Worm (Caenorhabditis elegans): ENCODE data around the gene cogc-2.

DNA sequence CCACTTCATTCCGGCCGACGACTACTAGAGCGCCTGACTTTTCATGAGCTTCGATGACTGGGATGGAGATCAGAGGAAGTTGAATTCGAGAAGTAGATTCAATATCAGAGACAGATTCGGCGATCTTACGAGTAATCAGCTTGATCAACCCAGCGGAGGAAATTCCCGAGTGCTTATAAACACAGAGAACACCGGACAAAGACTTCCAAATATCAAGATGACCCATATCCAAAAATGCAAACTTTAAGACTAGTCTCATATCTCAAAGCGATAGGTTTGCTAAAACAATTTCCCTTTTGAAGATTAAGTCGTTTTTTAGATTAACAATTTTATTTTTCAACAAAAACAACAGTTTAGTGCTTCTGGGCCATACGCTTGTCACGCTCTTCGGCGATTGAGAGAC, 44.0 kb upstream of the cogc-2 start, which contains the start of gene Y43B11AR.3:
- TF ChIP-seq unc-86 (tag; optimal IDR thresholded peaks at IDR 0.05) (no peak), ama-1 (optimal IDR thresholded peaks at IDR 0.05) (peak; percentile 44), lin-11 (tag; optimal IDR thresholded peaks at IDR 0.05) (no peak), elt-4 (tag; optimal IDR thresholded peaks at IDR 0.05) (no peak), pax-1 (tag; optimal IDR thresholded peaks at IDR 0.05) (no peak), nfya-1 (tag; optimal IDR thresholded peaks at IDR 0.05) (no peak), ceh-14 (tag; optimal IDR thresholded peaks at IDR 0.05) (no peak), ceh-18 (tag; optimal IDR thresholded peaks at IDR 0.05) (no peak), pros-1 (tag; optimal IDR thresholded peaks at IDR 0.05) (no peak), Y22D7AL.16 (tag; optimal IDR thresholded peaks at IDR 0.05) (no peak), tbx-2 (tag; optimal IDR thresholded peaks at IDR 0.05) (no peak), zip-5 (tag; optimal IDR thresholded peaks at IDR 0.05) (no peak), ceh-45 (GFP tag; IDR thresholded peaks at IDR 0.05) (no peak), T23F11.4 (GFP tag; optimal IDR thresholded peaks at IDR 0.05) (no peak)
